Worm (Caenorhabditis elegans) whole organism, L4 larva: ENCODE data around the gene F44G4.3.

ENCODE experiments used
- ama-1 ChIP-seq: fragments of 150-350 bp; optimal IDR thresholded peaks from 2 replicates; lab custom pipeline; 2014; ENCODE audit warnings: inconsistent platforms, mixed read lengths
- ces-1 ChIP-seq: fragments of 150-350 bp; sonication (generic microtip); optimal IDR thresholded peaks from 4 replicates; lab custom pipeline; 2014; ENCODE audit warnings: missing biosample characterization, missing genetic modification reagents, missing genetic modification characterization
- dmd-9 ChIP-seq: fragments of 200-800 bp; sonication (Bioruptor generic); IDR thresholded peaks from 2 replicates; pipeline ENCODE4 v1.3.6; 2022; ENCODE audit warnings: missing genetic modification reagents, missing genetic modification characterization, missing compliant biosample characterization
- duxl-1 ChIP-seq: sonication (generic microtip); optimal IDR thresholded peaks from 2 replicates; lab custom pipeline; 2016; ENCODE audit warnings: mild to moderate bottlenecking, missing genetic modification characterization, moderate library complexity, missing compliant biosample characterization; ENCODE audit not compliant: poor library complexity
- fos-1 ChIP-seq: fragments of 150-350 bp; optimal IDR thresholded peaks from 2 replicates; lab custom pipeline; 2014; ENCODE audit warnings: missing biosample characterization, missing genetic modification characterization
- lin-38 ChIP-seq: fragments of 200-800 bp; sonication (Bioruptor generic); IDR thresholded peaks from 2 replicates; pipeline ENCODE4 v1.3.6; 2022; ENCODE audit warnings: missing genetic modification reagents, missing genetic modification characterization, missing compliant biosample characterization
- mdl-1 ChIP-seq, 2 experiments: fragments of 150-350 bp in 1 of 2; sonication (generic microtip) in 1 of 2; optimal IDR thresholded peaks; 2 replicates each; lab custom pipeline; 2014 to 2017; ENCODE audit warnings: missing biosample characterization in 2 of 2, missing genetic modification characterization in 2 of 2
- nhr-77 ChIP-seq: fragments of 150-350 bp; optimal IDR thresholded peaks from 2 replicates; lab custom pipeline; 2014; ENCODE audit warnings: missing biosample characterization, missing genetic modification characterization

- TF ChIP-seq mdl-1 (tag; optimal IDR thresholded peaks at IDR 0.05; lab: Kevin White, UChicago), result no peak
- TF ChIP-seq ces-1 (GFP tag; lab: Kevin White, UChicago), result no peak
- no peak for TF ChIP-seq lin-38 (GFP tag; lab: Robert Waterston, UW)
- no peak for TF ChIP-seq fos-1 (tag; lab: Kevin White, UChicago)
- TF ChIP-seq ama-1 (lab: Kevin White, UChicago), result no peak
- no peak for TF ChIP-seq duxl-1 (tag; lab: Kevin White, UChicago)
- TF ChIP-seq nhr-77, result no peak
- TF ChIP-seq dmd-9 (GFP tag; lab: Robert Waterston, UW), result no peak
Observed at ce11 chrII:8956896-8957295, 40.6 kb downstream of the F44G4.3 start.
